Worm (Caenorhabditis elegans) whole organism, young adult: ENCODE data around the gene sftb-2.

Experiments
- D2030.7 ChIP-seq: fragments of 200-800 bp; sonication (Bioruptor generic); IDR thresholded peaks from 2 replicates; pipeline ENCODE4 v1.3.6; 2022; ENCODE audit warnings: missing genetic modification reagents, missing genetic modification characterization, missing compliant biosample characterization
- F22D6.2 ChIP-seq: sonication (generic microtip); optimal IDR thresholded peaks from 2 replicates; lab custom pipeline; 2016; ENCODE audit warnings: mild to moderate bottlenecking, missing genetic modification characterization, missing compliant biosample characterization
- F49E8.2 ChIP-seq: sonication (generic microtip); optimal IDR thresholded peaks from 3 replicates; lab custom pipeline; 2017; ENCODE audit warnings: missing genetic modification characterization, mild to moderate bottlenecking, missing compliant biosample characterization, antibody characterized with exemption, moderate library complexity; ENCODE audit not compliant: insufficient read depth
- F55B11.4 ChIP-seq: sonication (generic microtip); optimal IDR thresholded peaks from 2 replicates; lab custom pipeline; 2016; ENCODE audit warnings: missing compliant biosample characterization, missing genetic modification characterization, borderline replicate concordance; ENCODE audit not compliant: insufficient read depth
- F57C9.4 ChIP-seq: sonication (generic microtip); optimal IDR thresholded peaks from 2 replicates; lab custom pipeline; 2017; ENCODE audit warnings: mild to moderate bottlenecking, missing genetic modification characterization, missing compliant biosample characterization
- aptf-2 ChIP-seq: fragments of 200-800 bp; sonication (Bioruptor generic); conservative IDR thresholded peaks from 2 replicates; pipeline ENCODE4 v1.3.6; 2022; ENCODE audit warnings: missing genetic modification reagents, missing genetic modification characterization, missing compliant biosample characterization
- aptf-3 ChIP-seq: fragments of 200-800 bp; sonication (Bioruptor generic); IDR thresholded peaks from 2 replicates; pipeline ENCODE4 v1.3.6; 2022; ENCODE audit warnings: missing genetic modification characterization, missing compliant biosample characterization
- attf-5 ChIP-seq: fragments of 200-800 bp; sonication (Bioruptor generic); optimal IDR thresholded peaks from 2 replicates; lab custom pipeline; 2018; ENCODE audit warnings: mild to moderate bottlenecking, missing genetic modification characterization, missing compliant biosample characterization
- bed-2 ChIP-seq: fragments of 200-800 bp; sonication (Bioruptor generic); IDR thresholded peaks from 2 replicates; pipeline ENCODE4 v1.3.6; 2022; ENCODE audit warnings: missing genetic modification reagents, missing genetic modification characterization, missing compliant biosample characterization
- ccch-3 ChIP-seq: fragments of 200-800 bp; sonication (Bioruptor generic); optimal IDR thresholded peaks from 2 replicates; lab custom pipeline; 2018; ENCODE audit warnings: mild to moderate bottlenecking, missing genetic modification characterization, missing compliant biosample characterization
- ceh-100 ChIP-seq: fragments of 200-800 bp; sonication (Bioruptor generic); IDR thresholded peaks from 2 replicates; pipeline ENCODE4 v1.3.6; 2022; ENCODE audit warnings: missing genetic modification reagents, missing genetic modification characterization, missing compliant biosample characterization
- ceh-27 ChIP-seq: fragments of 200-800 bp; sonication (Bioruptor generic); optimal IDR thresholded peaks from 2 replicates; lab custom pipeline; 2018; ENCODE audit warnings: mild to moderate bottlenecking, missing genetic modification characterization, moderate library complexity, missing compliant biosample characterization
- ceh-58 ChIP-seq: fragments of 200-800 bp; sonication (Bioruptor generic); IDR thresholded peaks from 2 replicates; pipeline ENCODE4 v1.3.6; 2022; ENCODE audit warnings: missing genetic modification characterization, missing compliant biosample characterization
- dpff-1 ChIP-seq: sonication (generic microtip); optimal IDR thresholded peaks from 2 replicates; lab custom pipeline; 2017; ENCODE audit warnings: mild to moderate bottlenecking, missing genetic modification characterization, missing compliant biosample characterization
- efl-1 ChIP-seq: fragments of 150-350 bp; optimal IDR thresholded peaks from 2 replicates; lab custom pipeline; 2014; ENCODE audit warnings: missing biosample characterization, missing genetic modification reagents, missing genetic modification characterization
- ekl-4 ChIP-seq: fragments of 200-800 bp; sonication (Bioruptor generic); IDR thresholded peaks from 2 replicates; pipeline ENCODE4 v1.3.6; 2022; ENCODE audit warnings: missing genetic modification reagents, missing genetic modification characterization, missing compliant biosample characterization
- ets-4 ChIP-seq: fragments of 200-800 bp; sonication (Bioruptor generic); optimal IDR thresholded peaks from 2 replicates; lab custom pipeline; 2018; ENCODE audit warnings: mild to moderate bottlenecking, missing genetic modification characterization, missing compliant biosample characterization
- gei-17 ChIP-seq: fragments of 200-800 bp; sonication (Bioruptor generic); optimal IDR thresholded peaks from 2 replicates; lab custom pipeline; 2018; ENCODE audit warnings: mild to moderate bottlenecking, missing genetic modification characterization, missing compliant biosample characterization
- hmg-1.2 ChIP-seq: fragments of 200-800 bp; sonication (Bioruptor generic); IDR thresholded peaks from 2 replicates; pipeline ENCODE4 v1.3.6; 2022; ENCODE audit warnings: missing genetic modification reagents, missing genetic modification characterization, missing compliant biosample characterization
- hmg-20 ChIP-seq: fragments of 200-800 bp; sonication (Bioruptor generic); IDR thresholded peaks from 2 replicates; pipeline ENCODE4 v1.3.6; 2022; ENCODE audit warnings: missing genetic modification reagents, missing genetic modification characterization, missing compliant biosample characterization
- lag-1 ChIP-seq: fragments of 200-800 bp; sonication (Bioruptor generic); IDR thresholded peaks from 2 replicates; pipeline ENCODE4 v1.3.6; 2022; ENCODE audit warnings: missing genetic modification reagents, missing genetic modification characterization, missing compliant biosample characterization
- let-526 ChIP-seq: fragments of 200-800 bp; sonication (Bioruptor generic); IDR thresholded peaks from 2 replicates; pipeline ENCODE4 v1.3.6; 2022; ENCODE audit warnings: missing genetic modification reagents, missing genetic modification characterization, missing compliant biosample characterization
- let-607 ChIP-seq, 2 experiments: fragments of 200-800 bp in 1 of 2; sonication (Bioruptor generic) in 1 of 2; sonication (generic microtip) in 1 of 2; optimal IDR thresholded peaks; 2 replicates each; lab custom pipeline; 2016 to 2018; ENCODE audit warnings: mild to moderate bottlenecking in 2 of 2, missing compliant biosample characterization in 2 of 2, missing genetic modification characterization in 2 of 2, moderate library complexity in 2 of 2, missing genotype in 1 of 2
- lin-54 ChIP-seq: fragments of 200-800 bp; sonication (Bioruptor generic); optimal IDR thresholded peaks from 2 replicates; lab custom pipeline; 2018; ENCODE audit warnings: mild to moderate bottlenecking, missing genetic modification characterization, missing compliant biosample characterization
- lsl-1 ChIP-seq: fragments of 200-800 bp; sonication (Bioruptor generic); optimal IDR thresholded peaks from 2 replicates; lab custom pipeline; 2018; ENCODE audit warnings: mild to moderate bottlenecking, missing genetic modification characterization, moderate library complexity, missing compliant biosample characterization
- madf-10 ChIP-seq: sonication (generic microtip); optimal IDR thresholded peaks from 2 replicates; lab custom pipeline; 2016; ENCODE audit warnings: mild to moderate bottlenecking, missing genetic modification characterization, missing compliant biosample characterization
- madf-6 ChIP-seq: fragments of 200-800 bp; sonication (Bioruptor generic); IDR thresholded peaks from 2 replicates; pipeline ENCODE4 v1.3.6; 2022; ENCODE audit warnings: missing genetic modification reagents, missing genetic modification characterization, missing compliant biosample characterization
- madf-8 ChIP-seq: fragments of 200-800 bp; sonication (Bioruptor generic); conservative IDR thresholded peaks from 2 replicates; pipeline ENCODE4 v1.3.6; 2022; ENCODE audit warnings: missing genetic modification reagents, missing genetic modification characterization, missing compliant biosample characterization
- nfya-1 ChIP-seq: sonication (generic microtip); optimal IDR thresholded peaks from 2 replicates; lab custom pipeline; 2017; ENCODE audit warnings: antibody characterized with exemption, missing compliant biosample characterization, missing genetic modification characterization, borderline replicate concordance; ENCODE audit not compliant: insufficient read depth
- nhr-90 ChIP-seq: sonication (generic microtip); optimal IDR thresholded peaks from 2 replicates; lab custom pipeline; 2016; ENCODE audit warnings: missing genotype, mild to moderate bottlenecking, missing genetic modification characterization, missing compliant biosample characterization
- pbrm-1 ChIP-seq: fragments of 200-800 bp; sonication (Bioruptor generic); IDR thresholded peaks from 2 replicates; pipeline ENCODE4 v1.3.6; 2022; ENCODE audit warnings: missing genetic modification reagents, missing genetic modification characterization, missing compliant biosample characterization
- rcor-1 ChIP-seq: fragments of 200-800 bp; sonication (Bioruptor generic); IDR thresholded peaks from 2 replicates; pipeline ENCODE4 v1.3.6; 2022; ENCODE audit warnings: missing genetic modification reagents, missing genetic modification characterization, missing compliant biosample characterization
- rec-8 ChIP-seq, 2 experiments: sonication (generic microtip); optimal IDR thresholded peaks; 2 replicates each; lab custom pipeline; 2016; ENCODE audit warnings: mild to moderate bottlenecking in 2 of 2, missing genetic modification characterization in 2 of 2, missing genetic modification reagents in 2 of 2, missing genotype in 2 of 2, missing biosample characterization in 1 of 2, missing compliant biosample characterization in 1 of 2, moderate library complexity in 1 of 2
- rpc-1 ChIP-seq, 2 experiments: fragments of 150-350 bp in 1 of 2; sonication (generic microtip) in 1 of 2; optimal IDR thresholded peaks; 2 replicates each; lab custom pipeline; 2014 to 2018; ENCODE audit warnings: missing biosample characterization in 1 of 2, missing genetic modification characterization in 1 of 2, missing genetic modification reagents in 1 of 2, missing genotype in 1 of 2
- sdz-38 ChIP-seq: sonication (generic microtip); optimal IDR thresholded peaks from 2 replicates; lab custom pipeline; 2016; ENCODE audit warnings: missing genotype, missing genetic modification characterization, missing compliant biosample characterization
- snpc-1.1 ChIP-seq: sonication (generic microtip); optimal IDR thresholded peaks from 2 replicates; lab custom pipeline; 2017; ENCODE audit warnings: missing genetic modification characterization, mild to moderate bottlenecking, missing compliant biosample characterization, antibody characterized with exemption, moderate library complexity, missing genotype, missing genetic modification reagents; ENCODE audit not compliant: insufficient read depth
- snpc-4 ChIP-seq, 5 experiments: fragments of 150-350 bp in 1 of 5; sonication (generic microtip) in 4 of 5; optimal IDR thresholded peaks; 2 replicates each; lab custom pipeline; 2014 to 2018; ENCODE audit warnings: missing genetic modification characterization in 5 of 5, missing biosample characterization in 3 of 5, antibody characterized with exemption in 2 of 5, mild to moderate bottlenecking in 2 of 5, missing compliant biosample characterization in 2 of 5, missing genotype in 2 of 5, moderate library complexity in 2 of 5, missing genetic modification reagents in 1 of 5
- tbp1 ChIP-seq: fragments of 200-800 bp; sonication (Bioruptor generic); optimal IDR thresholded peaks from 2 replicates; lab custom pipeline; 2018; ENCODE audit warnings: mild to moderate bottlenecking, missing genetic modification characterization, missing compliant biosample characterization
- tlf-1 ChIP-seq: fragments of 200-800 bp; sonication (Bioruptor generic); optimal IDR thresholded peaks from 2 replicates; lab custom pipeline; 2018; ENCODE audit warnings: mild to moderate bottlenecking, missing genetic modification characterization, missing compliant biosample characterization
- unc-130 ChIP-seq: sonication (generic microtip); optimal IDR thresholded peaks from 2 replicates; lab custom pipeline; 2016; ENCODE audit warnings: missing genetic modification reagents, missing genetic modification characterization, missing compliant biosample characterization
- unc-62 ChIP-seq: fragments of 150-350 bp; optimal IDR thresholded peaks from 2 replicates; lab custom pipeline; 2014; ENCODE audit warnings: missing biosample characterization, missing genetic modification reagents, missing genetic modification characterization
- xnd-1 ChIP-seq: sonication (generic microtip); optimal IDR thresholded peaks from 2 replicates; lab custom pipeline; 2016; ENCODE audit warnings: missing genotype, missing genetic modification reagents, missing genetic modification characterization, missing compliant biosample characterization
- ztf-25 ChIP-seq: fragments of 200-800 bp; sonication (Bioruptor generic); IDR thresholded peaks from 2 replicates; pipeline ENCODE4 v1.3.6; 2022; ENCODE audit warnings: missing genetic modification reagents, missing genetic modification characterization, missing compliant biosample characterization
- ztf-28 ChIP-seq: fragments of 200-800 bp; sonication (Bioruptor generic); IDR thresholded peaks from 2 replicates; pipeline ENCODE4 v1.3.6; 2022; ENCODE audit warnings: missing genetic modification reagents, missing genetic modification characterization, missing compliant biosample characterization
- ztf-3 ChIP-seq: fragments of 200-800 bp; sonication (Bioruptor generic); optimal IDR thresholded peaks from 2 replicates; lab custom pipeline; 2018; ENCODE audit warnings: mild to moderate bottlenecking, missing genetic modification characterization, missing compliant biosample characterization
- ztf-6 ChIP-seq: fragments of 200-800 bp; sonication (Bioruptor generic); IDR thresholded peaks from 2 replicates; pipeline ENCODE4 v1.3.6; 2022; ENCODE audit warnings: missing genetic modification reagents, missing genetic modification characterization, missing compliant biosample characterization

The sftb-2 gene

ce11 chrV:123513-123912 is 4.5 kb upstream of the sftb-2 start (continued):
- peak; percentile 22 for TF ChIP-seq unc-62 (GFP tag; lab: Kevin White, UChicago)
- no peak for TF ChIP-seq D2030.7 (GFP tag; lab: Robert Waterston, UW)
- TF ChIP-seq xnd-1: no peak
- peak; percentile 97 to 99 for TF ChIP-seq let-607 (tag; optimal IDR thresholded peaks at IDR 0.05; lab: Kevin White, UChicago)
- TF ChIP-seq snpc-4 (GFP tag; optimal IDR thresholded peaks at IDR 0.05; lab: Kevin White, UChicago): no peak
- TF ChIP-seq snpc-4 (tag; optimal IDR thresholded peaks at IDR 0.05; lab: Kevin White, UChicago): peak in 1 of 4 experiments; percentile 15
- no peak for TF ChIP-seq lin-54 (GFP tag; lab: Kevin White, UChicago)
- TF ChIP-seq ceh-27: no peak
- TF ChIP-seq F57C9.4 (tag; lab: Kevin White, UChicago): no peak
- peak; percentile 57 for TF ChIP-seq attf-5
- no peak for TF ChIP-seq aptf-2 (GFP tag; lab: Robert Waterston, UW)
- TF ChIP-seq tbp1 (GFP tag; lab: Kevin White, UChicago): no peak
- no peak for TF ChIP-seq sdz-38
- no peak for TF ChIP-seq ceh-100 (GFP tag; lab: Robert Waterston, UW)
- no peak for TF ChIP-seq nfya-1
- no peak for TF ChIP-seq aptf-3 (GFP tag; lab: Robert Waterston, UW)
- no peak for TF ChIP-seq ets-4
- no peak for TF ChIP-seq ztf-28 (GFP tag; lab: Robert Waterston, UW)
- no peak for TF ChIP-seq F55B11.4
- TF ChIP-seq nhr-90: no peak
- no peak for TF ChIP-seq ztf-3 (GFP tag; lab: Kevin White, UChicago)
- no peak for TF ChIP-seq rcor-1 (GFP tag; lab: Robert Waterston, UW)
- no peak for TF ChIP-seq unc-130 (GFP tag; lab: Kevin White, UChicago)
- no peak for TF ChIP-seq hmg-20 (GFP tag; lab: Robert Waterston, UW)
- no peak for TF ChIP-seq ztf-25 (GFP tag; lab: Robert Waterston, UW)
- TF ChIP-seq ccch-3 (GFP tag; lab: Kevin White, UChicago): no peak
- no peak for TF ChIP-seq rec-8 (tag; optimal IDR thresholded peaks at IDR 0.05; lab: Kevin White, UChicago)
- no peak for TF ChIP-seq let-526 (GFP tag; lab: Robert Waterston, UW)
- no peak for TF ChIP-seq gei-17 (GFP tag; lab: Kevin White, UChicago)
- TF ChIP-seq madf-10: no peak
- no peak for TF ChIP-seq lsl-1 (GFP tag; lab: Kevin White, UChicago)

ce11 chrV:123915-124314 is 4.1 kb upstream of the sftb-2 start:
- TF ChIP-seq pbrm-1 (0 out of 2 replicates have a peak, but pooled peaks have one; percentile 14), madf-6 (GFP tag; lab: Robert Waterston, UW) (peak; percentile 48), F49E8.2 (tag; lab: Kevin White, UChicago) (peak; percentile 8), F22D6.2 (tag; lab: Kevin White, UChicago) (no peak), lsl-1 (GFP tag; lab: Kevin White, UChicago) (peak; percentile 11)

- TF ChIP-seq lsl-1 (GFP tag; lab: Kevin White, UChicago) (peak; percentile 68), rpc-1 (optimal IDR thresholded peaks at IDR 0.05; lab: Kevin White, UChicago) (peak; percentile 41), rpc-1 (tag; optimal IDR thresholded peaks at IDR 0.05; lab: Kevin White, UChicago) (no peak), lag-1 (GFP tag; lab: Robert Waterston, UW) (no peak), F22D6.2 (tag; lab: Kevin White, UChicago) (no peak), bed-2 (GFP tag; lab: Robert Waterston, UW) (no peak), ekl-4 (peak; percentile 56; the same call in 1 of the 2 replicates), madf-8 (GFP tag; lab: Robert Waterston, UW) (no peak), ceh-58 (GFP tag; lab: Robert Waterston, UW) (no peak), hmg-1.2 (peak; percentile 100), ztf-6 (GFP tag; lab: Robert Waterston, UW) (no peak), efl-1 (GFP tag; lab: Kevin White, UChicago) (peak; percentile 42), attf-5 (peak; percentile 57), snpc-1.1 (tag; lab: Kevin White, UChicago) (peak; percentile 30), madf-10 (no peak), dpff-1 (tag; lab: Kevin White, UChicago) (no peak), tlf-1 (peak; percentile 48)
Observed at ce11 chrV:126610-127009, 1.4 kb upstream of the sftb-2 start, which contains the start of gene W03F9.1. Gene W03F9.1, minus strand, starts transcription at chrV:126718.
